Worm (Caenorhabditis elegans) whole organism, L4/young adult: ENCODE data around the gene Y113G7A.22.

Source experiments
- W03F9.2 ChIP-seq: fragments of 150-350 bp; optimal IDR thresholded peaks from 2 replicates; lab custom pipeline; 2014; ENCODE audit warnings: missing biosample characterization, missing genetic modification characterization
- him-1 ChIP-seq: sonication (generic microtip); optimal IDR thresholded peaks from 2 replicates; lab custom pipeline; 2016; ENCODE audit warnings: missing genotype, missing genetic modification reagents, missing genetic modification characterization, missing compliant biosample characterization

DNA sequence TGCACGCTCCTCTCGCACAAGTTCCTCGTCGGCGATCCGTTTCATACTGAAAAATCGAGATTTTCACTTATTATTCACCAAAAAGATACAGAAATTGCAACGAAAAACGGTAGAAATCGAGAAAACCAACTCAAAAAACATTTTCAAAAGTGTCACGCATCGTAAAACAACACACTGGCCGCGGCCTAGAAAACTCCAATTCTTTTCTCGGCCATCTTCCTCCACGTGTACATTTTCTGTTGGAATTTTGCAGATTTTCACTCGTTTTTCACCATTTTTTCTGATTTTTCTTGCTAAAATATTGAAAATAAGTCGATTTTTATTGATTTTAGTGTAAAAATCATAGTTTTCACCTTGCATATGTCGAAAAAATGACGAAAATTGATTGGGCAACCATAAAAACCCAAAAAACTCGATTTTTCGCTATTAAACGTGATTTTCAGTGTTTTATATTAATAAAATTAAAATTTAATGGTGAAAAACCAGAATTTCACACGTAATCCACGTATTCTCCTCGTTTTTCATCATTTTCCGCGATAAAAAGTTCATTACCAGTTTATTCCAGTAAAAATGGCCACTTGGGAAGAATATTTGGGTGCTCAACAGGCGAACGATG lies 44.3 kb downstream of the Y113G7A.22 start, which contains the start of the genes dcs-1 and sec-23:
- no peak for TF ChIP-seq him-1 (tag; lab: Kevin White, UChicago)
- TF ChIP-seq W03F9.2 (tag; lab: Kevin White, UChicago), result peak; percentile 17
